In the genomic region with DNA sequence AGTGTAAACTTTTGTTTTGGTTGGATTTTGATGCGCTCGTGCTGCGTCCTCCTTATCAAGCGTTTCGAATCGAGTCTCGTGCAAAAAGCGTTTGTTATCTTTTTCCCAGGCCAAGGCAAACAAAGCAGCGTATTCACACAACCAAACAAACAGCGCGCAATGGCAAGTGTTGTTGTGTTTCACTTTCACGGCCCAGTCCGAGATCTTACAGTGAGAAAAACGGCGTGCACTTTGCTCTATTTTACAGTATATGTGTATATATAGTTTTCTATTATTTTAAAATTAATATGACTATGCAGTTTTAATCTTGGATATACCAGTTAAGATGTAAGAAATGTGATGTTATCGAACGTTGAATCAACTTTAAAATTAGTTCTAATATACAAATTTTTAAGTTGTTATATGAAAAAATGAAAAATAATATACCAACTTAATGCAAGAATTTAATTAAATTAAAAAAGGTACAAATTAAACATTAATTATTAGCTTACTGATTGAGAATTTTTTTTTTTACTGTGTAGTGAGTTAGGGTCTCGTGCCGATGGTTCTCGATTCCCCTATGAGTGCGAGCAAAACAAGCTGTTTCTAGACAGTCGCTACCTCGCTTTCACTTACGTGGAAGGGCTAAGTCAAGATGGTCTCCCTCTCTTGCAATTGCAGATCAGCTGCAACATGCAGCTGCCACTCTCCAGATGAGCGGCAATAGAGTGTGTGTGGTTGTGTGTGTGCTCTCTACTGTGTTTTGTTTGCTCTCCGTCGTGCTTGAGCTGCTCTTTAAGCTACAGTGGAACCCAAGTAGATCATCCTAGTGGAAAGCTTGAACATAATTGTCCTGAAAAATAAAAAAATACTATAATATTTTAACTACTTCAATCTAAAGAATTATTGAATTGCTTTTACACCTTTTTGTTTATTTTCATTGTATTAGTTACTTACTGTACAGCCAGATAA, we compare ENCODE assay signal across 5 fruit fly cellular contexts.
TF ChIP-seq lines count a peak whose summit lies in the region.

No protein-coding gene starts in this region.

- peak; percentile 37 for TF ChIP-seq CTCF in whole organism, embryonic (GFP tag; optimal IDR thresholded peaks at IDR 0.05; lab: Kevin White, UChicago)

TF ChIP-seq in whole organism, adult, 20 proteins besides CTCF, POLR2A, EP300 and RAD21:
- TF ChIP-seq pad (GFP tag; optimal IDR thresholded peaks at IDR 0.05; lab: Kevin White, UChicago) (peak; percentile 66), kay (GFP tag; lab: Kevin White, UChicago; ENCODE audit: borderline replicate concordance) (no peak), CG5204 (GFP tag; optimal IDR thresholded peaks at IDR 0.05; lab: Kevin White, UChicago) (no peak), CG12768 (GFP tag; optimal IDR thresholded peaks at IDR 0.05; lab: Kevin White, UChicago) (peak; percentile 72), CG7101 (tag; optimal IDR thresholded peaks at IDR 0.05; lab: Kevin White, UChicago) (peak; percentile 84), ovo (GFP tag; optimal IDR thresholded peaks at IDR 0.05; lab: Kevin White, UChicago) (no peak), tj (GFP tag; optimal IDR thresholded peaks at IDR 0.05; lab: Kevin White, UChicago) (peak; percentile 51), Mnt (GFP tag; optimal IDR thresholded peaks at IDR 0.05; lab: Kevin White, UChicago) (no peak), CG7045 (GFP tag; optimal IDR thresholded peaks at IDR 0.05; lab: Kevin White, UChicago) (peak; percentile 74), CG11617 (GFP tag; optimal IDR thresholded peaks at IDR 0.05; lab: Kevin White, UChicago) (peak; percentile 79), CG33017 (tag; optimal IDR thresholded peaks at IDR 0.05; lab: Kevin White, UChicago) (peak; percentile 84), bab1 (GFP tag; optimal IDR thresholded peaks at IDR 0.05; lab: Kevin White, UChicago) (peak; percentile 87), Hr96 (GFP tag; optimal IDR thresholded peaks at IDR 0.05; lab: Kevin White, UChicago) (no peak), CG14711 (tag; optimal IDR thresholded peaks at IDR 0.05; lab: Kevin White, UChicago) (peak; percentile 86), Crg-1 (GFP tag; optimal IDR thresholded peaks at IDR 0.05; lab: Kevin White, UChicago) (no peak), Clk (GFP tag; optimal IDR thresholded peaks at IDR 0.05; lab: Kevin White, UChicago) (peak; percentile 15)

TF ChIP-seq in whole organism, embryonic, 481 proteins besides CTCF, POLR2A, EP300 and RAD21 (continues in another document):
- TF ChIP-seq kni (GFP tag; optimal IDR thresholded peaks at IDR 0.05; lab: Kevin White, UChicago) (peak; percentile 23), Aef1 (GFP tag; IDR thresholded peaks at IDR 0.05; lab: Robert Waterston, UW) (peak; percentile 74), sim (GFP tag; IDR thresholded peaks at IDR 0.05; lab: Robert Waterston, UW) (peak; percentile 79), Chrac-16 (GFP tag; optimal IDR thresholded peaks at IDR 0.05; lab: Kevin White, UChicago) (peak; percentile 68), Fer3 (tag; optimal IDR thresholded peaks at IDR 0.05; lab: Kevin White, UChicago) (peak; percentile 81), tup (GFP tag; optimal IDR thresholded peaks at IDR 0.05; lab: Kevin White, UChicago) (no peak), HLHmδ (GFP tag; optimal IDR thresholded peaks at IDR 0.05; lab: Kevin White, UChicago) (peak; percentile 78), CG1233 (GFP tag; optimal IDR thresholded peaks at IDR 0.05; lab: Kevin White, UChicago) (peak; percentile 86), CG8388 (GFP tag; optimal IDR thresholded peaks at IDR 0.05; lab: Kevin White, UChicago) (peak; percentile 96), ssp (GFP tag; IDR thresholded peaks at IDR 0.05; lab: Robert Waterston, UW) (peak; percentile 81), pho (GFP tag; optimal IDR thresholded peaks at IDR 0.05; lab: Kevin White, UChicago) (no peak), Oaz (GFP tag; IDR thresholded peaks at IDR 0.05; lab: Robert Waterston, UW) (peak; percentile 42; the same call in 1 of the 2 replicates), CG2875 (GFP tag; optimal IDR thresholded peaks at IDR 0.05; lab: Kevin White, UChicago) (peak; percentile 85), fd3F (GFP tag; optimal IDR thresholded peaks at IDR 0.05; lab: Kevin White, UChicago) (peak; percentile 72), pros (GFP tag; optimal IDR thresholded peaks at IDR 0.05; lab: Kevin White, UChicago) (peak; percentile 79), CG9727 (GFP tag; optimal IDR thresholded peaks at IDR 0.05; lab: Kevin White, UChicago) (peak; percentile 97)

TF ChIP-seq in whole organism, prepupa, 60 proteins besides CTCF, POLR2A, EP300 and RAD21 (continues in another document):
- TF ChIP-seq Eip75B (GFP tag; optimal IDR thresholded peaks at IDR 0.05; lab: Kevin White, UChicago) (peak; percentile 72), CG8119 (GFP tag; IDR thresholded peaks at IDR 0.05; lab: Robert Waterston, UW) (peak; percentile 94), fd85E (GFP tag; optimal IDR thresholded peaks at IDR 0.05; lab: Kevin White, UChicago) (peak; percentile 69), Eip93F (GFP tag; optimal IDR thresholded peaks at IDR 0.05; lab: Kevin White, UChicago) (peak; percentile 67), CG34406 (GFP tag; optimal IDR thresholded peaks at IDR 0.05; lab: Kevin White, UChicago) (peak; percentile 93), CG6163 (GFP tag; IDR thresholded peaks at IDR 0.05; lab: Robert Waterston, UW) (peak; percentile 84), lz (GFP tag; optimal IDR thresholded peaks at IDR 0.05; lab: Kevin White, UChicago) (peak; percentile 68), Hr38 (GFP tag; optimal IDR thresholded peaks at IDR 0.05; lab: Kevin White, UChicago) (no peak), Hr4 (GFP tag; optimal IDR thresholded peaks at IDR 0.05; lab: Kevin White, UChicago) (peak; percentile 63), CG4318 (GFP tag; optimal IDR thresholded peaks at IDR 0.05; lab: Kevin White, UChicago) (peak; percentile 82), CG10631 (GFP tag; optimal IDR thresholded peaks at IDR 0.05; lab: Kevin White, UChicago) (peak; percentile 95), CG11294 (GFP tag; IDR thresholded peaks at IDR 0.05; lab: Robert Waterston, UW) (peak; percentile 62; the same call in 1 of the 2 replicates), CG11902 (GFP tag; optimal IDR thresholded peaks at IDR 0.05; lab: Kevin White, UChicago) (peak; percentile 73), ss (GFP tag; optimal IDR thresholded peaks at IDR 0.05; lab: Kevin White, UChicago) (peak; percentile 92 to 94), OdsH (GFP tag; optimal IDR thresholded peaks at IDR 0.05; lab: Kevin White, UChicago) (peak; percentile 89), Sox102F (GFP tag; optimal IDR thresholded peaks at IDR 0.05; lab: Kevin White, UChicago) (peak; percentile 65), Eip78C (GFP tag; lab: Kevin White, UChicago) (peak; percentile 98)

TF ChIP-seq in whole organism, pupa, 21 proteins besides CTCF, POLR2A, EP300 and RAD21 (continues in another document):
- TF ChIP-seq Pif1B (GFP tag; optimal IDR thresholded peaks at IDR 0.05; lab: Kevin White, UChicago), result peak; percentile 76
- TF ChIP-seq CG9948 (tag; optimal IDR thresholded peaks at IDR 0.05; lab: Kevin White, UChicago), result peak; percentile 98
- TF ChIP-seq rn (GFP tag; IDR thresholded peaks at IDR 0.05; lab: Robert Waterston, UW), result peak; percentile 75; the same call in 1 of the 2 replicates
- TF ChIP-seq CG13204 (GFP tag; optimal IDR thresholded peaks at IDR 0.05; lab: Kevin White, UChicago), result peak; percentile 83
- TF ChIP-seq EcR (GFP tag; optimal IDR thresholded peaks at IDR 0.05; lab: Kevin White, UChicago), result peak; percentile 54
- TF ChIP-seq CG32121 (GFP tag; IDR thresholded peaks at IDR 0.05; lab: Robert Waterston, UW), result peak; percentile 70
- TF ChIP-seq fd96Ca (GFP tag; IDR thresholded peaks at IDR 0.05; lab: Robert Waterston, UW), result peak; percentile 35; the same call in 1 of the 3 replicates
- peak; percentile 83 for TF ChIP-seq CG12605 (GFP tag; IDR thresholded peaks at IDR 0.05; lab: Robert Waterston, UW)
- peak; percentile 89 for TF ChIP-seq CG8301 (tag; optimal IDR thresholded peaks at IDR 0.05; lab: Kevin White, UChicago)
- TF ChIP-seq CG14655 (GFP tag; optimal IDR thresholded peaks at IDR 0.05; lab: Kevin White, UChicago), result peak; percentile 95
- peak; percentile 95 for TF ChIP-seq CG17806 (tag; optimal IDR thresholded peaks at IDR 0.05; lab: Kevin White, UChicago)
- peak; percentile 96 for TF ChIP-seq CG15710 (tag; optimal IDR thresholded peaks at IDR 0.05; lab: Kevin White, UChicago)
- TF ChIP-seq CG10348 (GFP tag; IDR thresholded peaks at IDR 0.05; lab: Robert Waterston, UW), result peak; percentile 8; the same call in 1 of the 2 replicates
- peak; percentile 76 for TF ChIP-seq CG4496 (GFP tag; IDR thresholded peaks at IDR 0.05; lab: Robert Waterston, UW)
- TF ChIP-seq CG34367 (tag; optimal IDR thresholded peaks at IDR 0.05; lab: Kevin White, UChicago), result peak; percentile 90
- peak; percentile 96 for TF ChIP-seq D1 (tag; optimal IDR thresholded peaks at IDR 0.05; lab: Kevin White, UChicago)
- peak; percentile 82 for TF ChIP-seq Pif1A (GFP tag; optimal IDR thresholded peaks at IDR 0.05; lab: Kevin White, UChicago)

TF ChIP-seq in whole organism, wandering third instar larva, 38 proteins besides CTCF, POLR2A, EP300 and RAD21 (continues in another document):
- no peak for TF ChIP-seq Jra (GFP tag; optimal IDR thresholded peaks at IDR 0.05; lab: Kevin White, UChicago)
- peak; percentile 56 for TF ChIP-seq CG9705 (GFP tag; optimal IDR thresholded peaks at IDR 0.05; lab: Kevin White, UChicago)
- peak in 1 of 2 experiments; percentile 86 for TF ChIP-seq foxo (GFP tag; optimal IDR thresholded peaks at IDR 0.05; lab: Kevin White, UChicago)
- TF ChIP-seq tai (GFP tag; optimal IDR thresholded peaks at IDR 0.05; lab: Kevin White, UChicago), result no peak
- TF ChIP-seq Sp1 (GFP tag; optimal IDR thresholded peaks at IDR 0.05; lab: Kevin White, UChicago), result peak; percentile 90
- peak; percentile 9 for TF ChIP-seq br (GFP tag; optimal IDR thresholded peaks at IDR 0.05; lab: Kevin White, UChicago)
- TF ChIP-seq HLH106 (tag; optimal IDR thresholded peaks at IDR 0.05; lab: Kevin White, UChicago), result peak; percentile 83
- no peak for TF ChIP-seq Mio (GFP tag; optimal IDR thresholded peaks at IDR 0.05; lab: Kevin White, UChicago)
- peak; percentile 68 for TF ChIP-seq h (GFP tag; optimal IDR thresholded peaks at IDR 0.05; lab: Kevin White, UChicago)
- peak; percentile 64 for TF ChIP-seq fru (GFP tag; optimal IDR thresholded peaks at IDR 0.05; lab: Kevin White, UChicago)
- peak; percentile 49 for TF ChIP-seq Dif (GFP tag; optimal IDR thresholded peaks at IDR 0.05; lab: Kevin White, UChicago; ENCODE audit: partially characterized antibody)
- peak; percentile 1 for TF ChIP-seq dsf (GFP tag; optimal IDR thresholded peaks at IDR 0.05; lab: Kevin White, UChicago; ENCODE audit: borderline replicate concordance)
- TF ChIP-seq CrebA (GFP tag; optimal IDR thresholded peaks at IDR 0.05; lab: Kevin White, UChicago; ENCODE audit: borderline replicate concordance), result no peak
- peak; percentile 16 for TF ChIP-seq sage (GFP tag; optimal IDR thresholded peaks at IDR 0.05; lab: Kevin White, UChicago)
- peak; percentile 64 for TF ChIP-seq brk (GFP tag; optimal IDR thresholded peaks at IDR 0.05; lab: Kevin White, UChicago)
- no peak for TF ChIP-seq jim (GFP tag; optimal IDR thresholded peaks at IDR 0.05; lab: Kevin White, UChicago)
- peak; percentile 89 for TF ChIP-seq rgr (GFP tag; optimal IDR thresholded peaks at IDR 0.05; lab: Kevin White, UChicago)
- TF ChIP-seq CG32264 (GFP tag; optimal IDR thresholded peaks at IDR 0.05; lab: Kevin White, UChicago), result no peak
- TF ChIP-seq GATAd (GFP tag; optimal IDR thresholded peaks at IDR 0.05; lab: Kevin White, UChicago), result no peak
